Fruit fly (Drosophila melanogaster): Measurements from ENCODE around the gene S6k.
A peak's percentile ranks its signal among the peaks of the same experiment; 100 is the strongest.

Gene S6k

DNA sequence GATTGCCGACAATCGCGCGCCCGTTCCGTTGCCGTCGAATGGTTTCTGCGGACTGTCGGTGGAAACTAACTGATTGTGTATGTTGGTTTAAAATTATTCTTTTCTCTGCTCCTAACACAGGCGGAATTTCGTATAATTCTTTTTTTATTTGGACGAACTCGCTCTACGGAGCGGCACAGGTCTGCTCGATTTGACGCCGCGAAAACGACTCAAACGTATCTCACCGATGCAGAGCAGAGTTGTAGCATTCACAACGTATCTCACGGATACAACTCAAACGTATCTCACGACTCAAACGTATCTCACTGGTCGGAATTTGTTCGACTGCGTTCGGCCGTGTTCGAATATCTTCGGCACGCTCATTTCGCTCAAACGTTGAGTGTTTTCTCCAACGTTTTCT lies 34.7 kb upstream of the S6k start, which contains the start of gene vn (continued):
- TF ChIP-seq nerfin-1 (tag; optimal IDR thresholded peaks at IDR 0.05) (peak; percentile 18), MTF-1 (GFP tag; optimal IDR thresholded peaks at IDR 0.05; ENCODE audit: borderline replicate concordance) (no peak), Hr3 (GFP tag; optimal IDR thresholded peaks at IDR 0.05) (no peak), psq (GFP tag; optimal IDR thresholded peaks at IDR 0.05) (no peak), NK7.1 (GFP tag; optimal IDR thresholded peaks at IDR 0.05) (no peak), emc (GFP tag; optimal IDR thresholded peaks at IDR 0.05) (no peak), Nf-YC (tag; optimal IDR thresholded peaks at IDR 0.05) (peak; percentile 80), CG4424 (GFP tag; optimal IDR thresholded peaks at IDR 0.05) (no peak), zen2 (GFP tag; IDR thresholded peaks at IDR 0.05; ENCODE audit: partially characterized antibody) (peak; percentile 57; the same call in 2 of the 3 replicates), CG31388 (GFP tag; optimal IDR thresholded peaks at IDR 0.05) (no peak), CG9437 (GFP tag; optimal IDR thresholded peaks at IDR 0.05) (peak; percentile 16), sima (GFP tag; optimal IDR thresholded peaks at IDR 0.05) (no peak), CG14860 (GFP tag; IDR thresholded peaks at IDR 0.05; ENCODE audit: partially characterized antibody) (no peak), fd64A (GFP tag; optimal IDR thresholded peaks at IDR 0.05) (no peak), btn (GFP tag; optimal IDR thresholded peaks at IDR 0.05) (no peak), Dbx (GFP tag; IDR thresholded peaks at IDR 0.05) (peak; percentile 47; the same call in 2 of the 3 replicates), CG15601 (tag; optimal IDR thresholded peaks at IDR 0.05) (no peak), CG4820 (GFP tag; optimal IDR thresholded peaks at IDR 0.05) (no peak), dan (GFP tag; IDR thresholded peaks at IDR 0.05) (no peak), Optix (GFP tag; IDR thresholded peaks at IDR 0.05) (no peak), ato (GFP tag; IDR thresholded peaks at IDR 0.05; ENCODE audit: partially characterized antibody) (peak; percentile 40; the same call in 1 of the 2 replicates), CG6683 (GFP tag; optimal IDR thresholded peaks at IDR 0.05) (no peak), oc (tag; optimal IDR thresholded peaks at IDR 0.05) (no peak), zfh1 (GFP tag; IDR thresholded peaks at IDR 0.05) (0 out of 3 replicates have a peak, but pooled peaks have one; percentile 28), CG34376 (GFP tag; optimal IDR thresholded peaks at IDR 0.05) (no peak), CG7745 (tag; optimal IDR thresholded peaks at IDR 0.05) (peak; percentile 38), Deaf1 (tag; optimal IDR thresholded peaks at IDR 0.05) (peak; percentile 97), CG7271 (tag; optimal IDR thresholded peaks at IDR 0.05) (no peak), zen (tag; optimal IDR thresholded peaks at IDR 0.05) (no peak), NfI (GFP tag; optimal IDR thresholded peaks at IDR 0.05) (peak; percentile 18), CG31224 (GFP tag; IDR thresholded peaks at IDR 0.05) (no peak), jing (GFP tag; optimal IDR thresholded peaks at IDR 0.05) (no peak), CG9876 (GFP tag; optimal IDR thresholded peaks at IDR 0.05) (no peak), schlank (tag; optimal IDR thresholded peaks at IDR 0.05) (no peak), CG7963 (GFP tag; IDR thresholded peaks at IDR 0.05; ENCODE audit: partially characterized antibody) (0 out of 3 replicates have a peak, but pooled peaks have one; percentile 17), CG1529 (GFP tag; optimal IDR thresholded peaks at IDR 0.05) (no peak), dmrt99B (tag; optimal IDR thresholded peaks at IDR 0.05) (no peak), usp (GFP tag; optimal IDR thresholded peaks at IDR 0.05) (no peak), CG12769 (tag; optimal IDR thresholded peaks at IDR 0.05) (peak; percentile 55), Bteb2 (GFP tag; optimal IDR thresholded peaks at IDR 0.05) (no peak), Doc3 (GFP tag; IDR thresholded peaks at IDR 0.05; ENCODE audit: partially characterized antibody) (no peak), knrl (GFP tag; IDR thresholded peaks at IDR 0.05; ENCODE audit: partially characterized antibody) (peak; percentile 17; the same call in 1 of the 3 replicates), pfk (GFP tag; optimal IDR thresholded peaks at IDR 0.05) (no peak), twi (tag; optimal IDR thresholded peaks at IDR 0.05) (no peak), CG43689 (GFP tag; IDR thresholded peaks at IDR 0.05) (no peak), CG10543 (GFP tag; optimal IDR thresholded peaks at IDR 0.05) (peak; percentile 54), ATbp (GFP tag; optimal IDR thresholded peaks at IDR 0.05) (no peak), CG8765 (GFP tag; IDR thresholded peaks at IDR 0.05) (no peak), onecut (GFP tag; IDR thresholded peaks at IDR 0.05) (no peak), trem (tag; optimal IDR thresholded peaks at IDR 0.05) (no peak)

Data from whole organism, embryonic.